Worm (Caenorhabditis elegans): ENCODE measurements around the gene T07D1.3.

DNA sequence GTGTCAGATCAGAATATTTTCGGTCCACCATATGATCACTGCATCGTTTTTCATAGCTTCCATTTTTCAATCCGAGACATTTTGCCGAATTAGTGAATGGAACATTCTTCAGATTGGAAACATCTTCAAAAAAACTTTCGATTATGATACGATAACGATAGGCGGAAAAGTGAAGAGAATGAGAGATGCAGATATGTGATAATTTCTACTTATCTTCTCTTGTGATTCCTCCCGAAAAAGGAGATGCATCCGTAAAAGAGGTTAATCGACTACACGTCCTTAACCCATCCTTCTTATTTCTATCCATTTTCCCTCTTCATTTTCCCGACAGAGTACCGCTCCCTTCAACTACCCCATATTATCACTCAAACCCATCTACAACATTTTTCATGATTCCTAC is 39.9 kb upstream of the T07D1.3 start, which contains the start of gene K02E10.4:
- TF ChIP-seq ceh-19 (GFP tag; optimal IDR thresholded peaks at IDR 0.05), result no peak
- no peak for TF ChIP-seq hlh-13 (GFP tag; optimal IDR thresholded peaks at IDR 0.05)
- TF ChIP-seq fkh-10 (GFP tag; optimal IDR thresholded peaks at IDR 0.05), result no peak
- TF ChIP-seq pqm-1 (tag; optimal IDR thresholded peaks at IDR 0.05), result no peak
- no peak for TF ChIP-seq F13H6.1 (tag; optimal IDR thresholded peaks at IDR 0.05)
- no peak for TF ChIP-seq pax-1 (tag; optimal IDR thresholded peaks at IDR 0.05)
- no peak for TF ChIP-seq dve-1 (tag; optimal IDR thresholded peaks at IDR 0.05)

Data from whole organism, late embryonic.